Fruit fly (Drosophila melanogaster): ENCODE measurements around the gene mab-21.

- no peak for TF ChIP-seq h (optimal IDR thresholded peaks at IDR 0.05)
- TF ChIP-seq Sin3A (optimal IDR thresholded peaks at IDR 0.05) = no peak
Measured at dm6 chrX:6050282-6050934, 37.4 kb upstream of the mab-21 start, which contains the start of gene CG5921.
